Fruit fly (Drosophila melanogaster) whole organism, embryonic: ENCODE data around the gene CG34347.

Source experiments
- Abd-B ChIP-seq: fragments of 200-800 bp; sonication (Bioruptor generic); optimal IDR thresholded peaks from 2 replicates; lab custom pipeline; 2018; ENCODE audit warnings: missing biosample characterization, mild to moderate bottlenecking, missing genetic modification characterization, moderate library complexity
- Atf-2 ChIP-seq: fragments of 200-800 bp; sonication (Bioruptor generic); optimal IDR thresholded peaks from 2 replicates; lab custom pipeline; 2016; ENCODE audit warnings: missing biosample characterization, missing genetic modification characterization
- Awh ChIP-seq: fragments of 200-800 bp; sonication (Bioruptor generic); IDR thresholded peaks from 2 replicates; pipeline ENCODE4, ENCODE4 v1.3.6; 2022; ENCODE audit warnings: missing biosample characterization, missing genetic modification characterization
- CG10565 ChIP-seq: fragments of 200-800 bp; sonication (Bioruptor generic); optimal IDR thresholded peaks from 3 replicates; lab custom pipeline; 2016; ENCODE audit warnings: missing biosample characterization, mild to moderate bottlenecking, missing genetic modification characterization
- CG11247 ChIP-seq: fragments of 200-800 bp; sonication (Bioruptor generic); IDR thresholded peaks from 2 replicates; pipeline ENCODE4 v1.3.6; 2022; ENCODE audit warnings: missing biosample characterization, missing genetic modification characterization
- CG14050 ChIP-seq: fragments of 200-800 bp; sonication (Bioruptor generic); IDR thresholded peaks from 3 replicates; pipeline ENCODE4 v1.3.6; 2022; ENCODE audit warnings: missing biosample characterization, missing genetic modification characterization
- CG1603 ChIP-seq: fragments of 200-800 bp; sonication (Bioruptor generic); optimal IDR thresholded peaks from 2 replicates; lab custom pipeline; 2019; ENCODE audit warnings: missing biosample characterization, mild to moderate bottlenecking, missing genetic modification characterization, moderate library complexity
- CG18262 ChIP-seq: fragments of 200-800 bp; optimal IDR thresholded peaks from 3 replicates; lab custom pipeline; 2019; ENCODE audit warnings: missing biosample characterization, mild to moderate bottlenecking, missing genetic modification characterization, moderate library complexity
- CG43689 ChIP-seq: fragments of 200-800 bp; sonication (Bioruptor generic); IDR thresholded peaks from 2 replicates; pipeline ENCODE4 v1.3.6; 2022; ENCODE audit warnings: missing biosample characterization, missing genetic modification characterization
- CG6254 ChIP-seq: fragments of 200-800 bp; sonication (Bioruptor generic); optimal IDR thresholded peaks from 3 replicates; lab custom pipeline; 2017; ENCODE audit warnings: mild to moderate bottlenecking, missing biosample characterization, missing genetic modification reagents, missing genetic modification characterization
- CG6813 ChIP-seq: fragments of 200-800 bp; sonication (Bioruptor generic); optimal IDR thresholded peaks from 2 replicates; lab custom pipeline; 2017; ENCODE audit warnings: missing biosample characterization, missing genetic modification characterization, mild to moderate bottlenecking, moderate library complexity, missing genetic modification reagents
- CG7357 ChIP-seq: fragments of 200-800 bp; sonication (Bioruptor generic); IDR thresholded peaks from 3 replicates; pipeline ENCODE4 v1.3.6; 2022; ENCODE audit warnings: missing biosample characterization, missing genetic modification characterization
- CG8944 ChIP-seq: fragments of 200-800 bp; sonication (Bioruptor generic); optimal IDR thresholded peaks from 3 replicates; lab custom pipeline; 2016; ENCODE audit warnings: missing biosample characterization, missing genetic modification characterization
- CG9876 ChIP-seq: fragments of 200-800 bp; sonication (Bioruptor generic); optimal IDR thresholded peaks from 2 replicates; lab custom pipeline; 2016; ENCODE audit warnings: missing biosample characterization, missing genetic modification characterization
- D19A ChIP-seq: fragments of 200-800 bp; optimal IDR thresholded peaks from 3 replicates; lab custom pipeline; 2019; ENCODE audit warnings: missing biosample characterization, mild to moderate bottlenecking, missing genetic modification characterization, moderate library complexity
- D19B ChIP-seq: fragments of 200-800 bp; sonication (Bioruptor generic); optimal IDR thresholded peaks from 2 replicates; lab custom pipeline; 2017; ENCODE audit warnings: missing biosample characterization, mild to moderate bottlenecking, missing genetic modification characterization
- E2f1 ChIP-seq: fragments of 200-800 bp; sonication (Bioruptor generic); IDR thresholded peaks from 2 replicates; pipeline ENCODE4 v1.3.6; 2022; ENCODE audit warnings: missing biosample characterization, missing genetic modification characterization
- Kr ChIP-seq: fragments of 200-800 bp; sonication (Bioruptor generic); optimal IDR thresholded peaks from 2 replicates; lab custom pipeline; 2017; ENCODE audit warnings: missing biosample characterization, mild to moderate bottlenecking, missing genetic modification characterization
- Lhr ChIP-seq: fragments of 200-800 bp; sonication (Bioruptor generic); optimal IDR thresholded peaks from 3 replicates; lab custom pipeline; 2017; ENCODE audit warnings: mild to moderate bottlenecking, missing biosample characterization, missing genetic modification reagents, missing genetic modification characterization
- MESR4 ChIP-seq: fragments of 200-800 bp; sonication (Bioruptor generic); optimal IDR thresholded peaks from 2 replicates; lab custom pipeline; 2018; ENCODE audit warnings: missing biosample characterization, mild to moderate bottlenecking, missing genetic modification characterization, moderate library complexity
- Nf-YB ChIP-seq: fragments of 200-800 bp; sonication (Bioruptor generic); optimal IDR thresholded peaks from 3 replicates; lab custom pipeline; 2019; ENCODE audit warnings: missing biosample characterization, mild to moderate bottlenecking, missing genetic modification characterization, moderate library complexity
- Opbp ChIP-seq: fragments of 200-800 bp; sonication (Bioruptor generic); IDR thresholded peaks from 3 replicates; pipeline ENCODE4 v1.3.6; 2022; ENCODE audit warnings: missing biosample characterization, missing genetic modification characterization; ENCODE audit not compliant: partially characterized antibody
- Ravus ChIP-seq: fragments of 200-800 bp; sonication (Bioruptor generic); IDR thresholded peaks from 2 replicates; pipeline ENCODE4 v1.3.6; 2022; ENCODE audit warnings: missing biosample characterization, missing genetic modification characterization
- Scr ChIP-seq: fragments of 200-800 bp; sonication (Bioruptor generic); IDR thresholded peaks from 2 replicates; pipeline ENCODE4 v1.3.6; 2022; ENCODE audit warnings: missing biosample characterization, missing genetic modification characterization; ENCODE audit not compliant: partially characterized antibody
- Six4 ChIP-seq: fragments of 200-800 bp; sonication (Bioruptor generic); optimal IDR thresholded peaks from 2 replicates; lab custom pipeline; 2016; ENCODE audit warnings: missing biosample characterization, missing genetic modification characterization
- ac ChIP-seq: fragments of 200-800 bp; sonication (Bioruptor generic); optimal IDR thresholded peaks from 3 replicates; lab custom pipeline; 2017; ENCODE audit warnings: missing biosample characterization, mild to moderate bottlenecking, missing genetic modification characterization
- ap ChIP-seq: fragments of 200-800 bp; sonication (Bioruptor generic); IDR thresholded peaks from 2 replicates; pipeline ENCODE4 v1.3.6; 2022; ENCODE audit warnings: missing biosample characterization, missing genetic modification characterization
- ato ChIP-seq: fragments of 200-800 bp; sonication (Bioruptor generic); IDR thresholded peaks from 2 replicates; pipeline ENCODE4 v1.3.6; 2022; ENCODE audit warnings: missing biosample characterization, missing genetic modification characterization; ENCODE audit not compliant: partially characterized antibody
- bbx ChIP-seq: fragments of 200-800 bp; sonication (Bioruptor generic); IDR thresholded peaks from 2 replicates; pipeline ENCODE4 v1.3.6; 2022; ENCODE audit warnings: missing biosample characterization, missing genetic modification characterization; ENCODE audit not compliant: partially characterized antibody
- cas ChIP-seq: fragments of 200-800 bp; sonication (Bioruptor generic); IDR thresholded peaks from 2 replicates; pipeline ENCODE4 v1.3.6; 2022; ENCODE audit warnings: missing biosample characterization, missing genetic modification characterization
- chinmo ChIP-seq: fragments of 200-800 bp; sonication (Bioruptor generic); IDR thresholded peaks from 4 replicates; pipeline ENCODE4 v1.3.6; 2022; ENCODE audit warnings: missing biosample characterization, missing genetic modification characterization; ENCODE audit not compliant: partially characterized antibody
- dati ChIP-seq: fragments of 200-800 bp; sonication (Bioruptor generic); IDR thresholded peaks from 2 replicates; pipeline ENCODE4 v1.3.6; 2022; ENCODE audit warnings: missing biosample characterization, missing genetic modification characterization
- dmrt11E ChIP-seq: fragments of 200-800 bp; sonication (Bioruptor generic); optimal IDR thresholded peaks from 3 replicates; lab custom pipeline; 2018; ENCODE audit warnings: missing biosample characterization, mild to moderate bottlenecking, missing genetic modification characterization, moderate library complexity
- fd102C ChIP-seq: fragments of 200-800 bp; sonication (Bioruptor generic); optimal IDR thresholded peaks from 2 replicates; lab custom pipeline; 2018; ENCODE audit warnings: missing biosample characterization, mild to moderate bottlenecking, missing genetic modification characterization, moderate library complexity
- gcm ChIP-seq: fragments of 200-800 bp; sonication (Bioruptor generic); optimal IDR thresholded peaks from 2 replicates; lab custom pipeline; 2019; ENCODE audit warnings: missing biosample characterization, mild to moderate bottlenecking, missing genetic modification characterization, moderate library complexity
- gro ChIP-seq: fragments of 200-800 bp; sonication (Bioruptor generic); optimal IDR thresholded peaks from 2 replicates; lab custom pipeline; 2016; ENCODE audit warnings: missing biosample characterization, missing genetic modification characterization
- gt ChIP-seq: fragments of 200-800 bp; sonication (Bioruptor generic); IDR thresholded peaks from 2 replicates; pipeline ENCODE4 v1.3.6; 2022; ENCODE audit warnings: missing biosample characterization, missing genetic modification characterization
- h ChIP-seq: fragments of >200 bp; optimal IDR thresholded peaks from 2 replicates; lab custom pipeline; 2017
- ind ChIP-seq: fragments of 200-800 bp; sonication (Bioruptor generic); optimal IDR thresholded peaks from 3 replicates; lab custom pipeline; 2016; ENCODE audit warnings: missing biosample characterization, missing genetic modification characterization
- ken ChIP-seq: fragments of 200-800 bp; sonication (Bioruptor generic); IDR thresholded peaks from 3 replicates; pipeline ENCODE4 v1.3.6; 2022; ENCODE audit warnings: missing biosample characterization, missing genetic modification characterization
- klu ChIP-seq: fragments of 200-800 bp; sonication (Bioruptor generic); IDR thresholded peaks from 2 replicates; pipeline ENCODE4 v1.3.6; 2022; ENCODE audit warnings: missing biosample characterization, missing genetic modification characterization
- row ChIP-seq: fragments of 200-800 bp; sonication (Bioruptor generic); IDR thresholded peaks from 3 replicates; pipeline ENCODE4 v1.3.6; 2022; ENCODE audit warnings: missing biosample characterization, missing genetic modification characterization
- run ChIP-seq: fragments of 200-800 bp; sonication (Bioruptor generic); optimal IDR thresholded peaks from 3 replicates; lab custom pipeline; 2018; ENCODE audit warnings: missing biosample characterization, mild to moderate bottlenecking, missing genetic modification characterization
- sens ChIP-seq: fragments of 200-800 bp; sonication (Bioruptor generic); peaks from one replicate; lab custom pipeline; 2016; ENCODE audit warnings: missing biosample characterization, missing genetic modification characterization
- sisA ChIP-seq: fragments of 200-800 bp; sonication (Bioruptor generic); IDR thresholded peaks from 2 replicates; pipeline ENCODE4 v1.3.6; 2022; ENCODE audit warnings: missing biosample characterization, missing genetic modification characterization
- tll ChIP-seq, 2 experiments: fragments of 200-800 bp in 1 of 2; fragments of >200 bp in 1 of 2; sonication (Bioruptor generic) in 1 of 2; optimal IDR thresholded peaks; 2 replicates each; lab custom pipeline; 2017 to 2019; ENCODE audit warnings: missing biosample characterization in 2 of 2, missing genetic modification characterization in 2 of 2, mild to moderate bottlenecking in 1 of 2, moderate library complexity in 1 of 2
- trh ChIP-seq: fragments of 200-800 bp; sonication (Bioruptor generic); optimal IDR thresholded peaks from 2 replicates; lab custom pipeline; 2016; ENCODE audit warnings: missing biosample characterization, missing genetic modification characterization
- ttk ChIP-seq: fragments of 200-800 bp; sonication (Bioruptor generic); IDR thresholded peaks from 2 replicates; pipeline ENCODE4 v2.1.2; 2022; ENCODE audit warnings: missing biosample characterization, missing genetic modification characterization
- unpg ChIP-seq: fragments of 200-800 bp; sonication (Bioruptor generic); optimal IDR thresholded peaks from 3 replicates; lab custom pipeline; 2018; ENCODE audit warnings: missing biosample characterization, mild to moderate bottlenecking, missing genetic modification characterization, moderate library complexity
- usp ChIP-seq: fragments of >200 bp; optimal IDR thresholded peaks from 2 replicates; lab custom pipeline; 2017; ENCODE audit warnings: missing biosample characterization, missing genetic modification characterization

The CG34347 gene

DNA sequence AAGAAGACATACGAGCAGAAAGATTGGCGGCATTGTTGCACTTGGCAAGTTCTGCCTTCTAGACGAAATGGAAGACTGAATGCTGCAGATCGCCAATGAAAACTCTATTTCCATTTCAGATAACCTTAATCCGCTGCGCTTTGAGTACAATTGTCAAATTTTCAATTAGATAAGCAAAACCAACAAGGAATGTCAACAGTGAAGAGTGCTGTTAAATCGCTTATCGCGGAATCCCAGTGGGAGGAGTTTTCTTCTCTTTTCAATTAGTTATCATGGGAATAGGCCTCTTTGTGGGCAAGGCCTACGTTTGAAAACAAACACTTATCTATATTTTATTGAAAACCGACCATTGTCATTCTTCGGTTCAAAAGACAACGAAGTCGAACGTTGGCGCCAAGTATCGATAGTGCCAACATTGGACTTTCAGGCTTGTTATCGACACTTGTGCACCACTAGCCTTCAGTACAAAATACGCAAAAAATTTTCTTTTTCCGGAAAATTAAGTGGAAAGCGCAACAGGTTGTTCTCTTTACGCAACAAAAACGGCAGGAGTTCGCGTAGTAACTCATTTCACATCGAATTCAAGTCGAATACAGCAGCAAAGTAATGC, 84.4 kb downstream of the CG34347 start, which contains the start of the genes Ugt35D1 and Gcn2 (continued):
- TF ChIP-seq dmrt11E (tag; lab: Kevin White, UChicago) (peak; percentile 67), CG7357 (GFP tag; lab: Robert Waterston, UW) (no peak), tll (GFP tag; optimal IDR thresholded peaks at IDR 0.05; lab: Kevin White, UChicago) (no peak), CG43689 (GFP tag; lab: Robert Waterston, UW) (no peak), gt (GFP tag; lab: Robert Waterston, UW) (no peak), CG1603 (tag; lab: Kevin White, UChicago) (no peak), dati (GFP tag; lab: Robert Waterston, UW) (no peak), Six4 (GFP tag; lab: Kevin White, UChicago) (peak; percentile 21), Abd-B (GFP tag; lab: Kevin White, UChicago) (no peak), Scr (peak; percentile 74), bbx (GFP tag; lab: Robert Waterston, UW) (peak; percentile 58), Kr (no peak), D19B (GFP tag; lab: Kevin White, UChicago) (no peak), trh (GFP tag; lab: Kevin White, UChicago) (no peak), sisA (GFP tag; lab: Robert Waterston, UW) (no peak), Nf-YB (GFP tag; lab: Kevin White, UChicago) (peak; percentile 7), CG8944 (GFP tag; lab: Kevin White, UChicago) (peak; percentile 6), D19A (tag; lab: Kevin White, UChicago) (no peak), sens (GFP tag; lab: Kevin White, UChicago) (peak; percentile 94), ap (GFP tag; lab: Robert Waterston, UW) (no peak), ac (GFP tag; lab: Kevin White, UChicago) (peak; percentile 65), Lhr (peak; percentile 57), MESR4 (GFP tag; lab: Kevin White, UChicago) (peak; percentile 5), gcm (GFP tag; lab: Kevin White, UChicago) (no peak), klu (GFP tag; lab: Robert Waterston, UW) (no peak), cas (GFP tag; lab: Robert Waterston, UW) (no peak), Ravus (GFP tag; lab: Robert Waterston, UW) (no peak), gro (GFP tag; lab: Kevin White, UChicago) (no peak), unpg (GFP tag; lab: Kevin White, UChicago) (no peak), CG18262 (tag; lab: Kevin White, UChicago) (peak; percentile 40), ato (no peak), CG6254 (peak; percentile 65), CG6813 (GFP tag; lab: Kevin White, UChicago) (peak; percentile 89), CG10565 (peak; percentile 11), CG11247 (GFP tag; lab: Robert Waterston, UW) (peak; percentile 38; the same call in 1 of the 2 replicates), run (tag; lab: Kevin White, UChicago) (no peak), chinmo (GFP tag; lab: Robert Waterston, UW) (0 out of 4 replicates have a peak, but pooled peaks have one; percentile 55), fd102C (GFP tag; lab: Kevin White, UChicago) (peak; percentile 63), ind (GFP tag; lab: Kevin White, UChicago) (no peak), Awh (GFP tag; lab: Robert Waterston, UW) (peak; percentile 86), Atf-2 (no peak), CG14050 (GFP tag; lab: Robert Waterston, UW) (no peak), ttk (no peak), CG9876 (GFP tag; lab: Kevin White, UChicago) (peak; percentile 0), E2f1 (GFP tag; lab: Robert Waterston, UW) (peak; percentile 27; the same call in 1 of the 2 replicates), usp (no peak), ken (GFP tag; lab: Robert Waterston, UW) (0 out of 3 replicates have a peak, but pooled peaks have one; percentile 24), h (lab: Kevin White, UChicago) (no peak), Opbp (GFP tag; lab: Robert Waterston, UW) (peak; percentile 49; the same call in 1 of the 3 replicates), row (GFP tag; lab: Robert Waterston, UW) (no peak)
